Worm (Caenorhabditis elegans) whole organism, young adult: ENCODE results near the gene Y41C4A.8.
A peak's percentile ranks its signal among the peaks of the same experiment; 100 is the strongest.

ENCODE experiments used
- D2030.7 ChIP-seq: fragments of 200-800 bp; sonication (Bioruptor generic); IDR thresholded peaks from 2 replicates; pipeline ENCODE4 v1.3.6; 2022; ENCODE audit warnings: missing genetic modification reagents, missing genetic modification characterization, missing compliant biosample characterization
- F52B5.7 ChIP-seq: sonication (generic microtip); optimal IDR thresholded peaks from 2 replicates; lab custom pipeline; 2016; ENCODE audit warnings: mild to moderate bottlenecking, missing genetic modification characterization, missing compliant biosample characterization
- F57C9.4 ChIP-seq: sonication (generic microtip); optimal IDR thresholded peaks from 2 replicates; lab custom pipeline; 2017; ENCODE audit warnings: mild to moderate bottlenecking, missing genetic modification characterization, missing compliant biosample characterization
- Y79H2A.3 ChIP-seq: fragments of 200-800 bp; sonication (Bioruptor generic); conservative IDR thresholded peaks from 2 replicates; pipeline ENCODE4 v1.3.6; 2022; ENCODE audit warnings: missing genetic modification reagents, missing genetic modification characterization, missing compliant biosample characterization
- akir-1 ChIP-seq: fragments of 200-800 bp; sonication (Bioruptor generic); optimal IDR thresholded peaks from 2 replicates; lab custom pipeline; 2018; ENCODE audit warnings: mild to moderate bottlenecking, missing genetic modification characterization, moderate library complexity, missing compliant biosample characterization
- aptf-2 ChIP-seq: fragments of 200-800 bp; sonication (Bioruptor generic); conservative IDR thresholded peaks from 2 replicates; pipeline ENCODE4 v1.3.6; 2022; ENCODE audit warnings: missing genetic modification reagents, missing genetic modification characterization, missing compliant biosample characterization
- attf-6 ChIP-seq: fragments of 200-800 bp; sonication (Bioruptor generic); IDR thresholded peaks from 2 replicates; pipeline ENCODE4 v1.3.6; 2022; ENCODE audit warnings: missing genetic modification reagents, missing genetic modification characterization, missing compliant biosample characterization
- bed-1 ChIP-seq: fragments of 200-800 bp; sonication (Bioruptor generic); IDR thresholded peaks from 2 replicates; pipeline ENCODE4 v1.3.6; 2022; ENCODE audit warnings: missing genetic modification reagents, missing genetic modification characterization, missing compliant biosample characterization
- bed-2 ChIP-seq: fragments of 200-800 bp; sonication (Bioruptor generic); IDR thresholded peaks from 2 replicates; pipeline ENCODE4 v1.3.6; 2022; ENCODE audit warnings: missing genetic modification reagents, missing genetic modification characterization, missing compliant biosample characterization
- cebp-2 ChIP-seq: fragments of 200-800 bp; sonication (Bioruptor generic); IDR thresholded peaks from 2 replicates; pipeline ENCODE4 v1.3.6; 2022; ENCODE audit warnings: missing genetic modification characterization, missing compliant biosample characterization
- ceh-27 ChIP-seq: fragments of 200-800 bp; sonication (Bioruptor generic); optimal IDR thresholded peaks from 2 replicates; lab custom pipeline; 2018; ENCODE audit warnings: mild to moderate bottlenecking, missing genetic modification characterization, moderate library complexity, missing compliant biosample characterization
- dox-1 ChIP-seq: fragments of 200-800 bp; sonication (Bioruptor generic); IDR thresholded peaks from 2 replicates; pipeline ENCODE4 v1.3.6; 2022; ENCODE audit warnings: missing genetic modification reagents, missing genetic modification characterization, missing compliant biosample characterization
- egrh-3 ChIP-seq: fragments of 200-800 bp; sonication (Bioruptor generic); IDR thresholded peaks from 2 replicates; pipeline ENCODE4 v1.3.6; 2022; ENCODE audit warnings: missing genetic modification reagents, missing genetic modification characterization, missing compliant biosample characterization
- him-1 ChIP-seq: sonication (generic microtip); optimal IDR thresholded peaks from 2 replicates; lab custom pipeline; 2016; ENCODE audit warnings: missing genotype, missing genetic modification reagents, missing genetic modification characterization, missing compliant biosample characterization
- hmg-1.2 ChIP-seq: fragments of 200-800 bp; sonication (Bioruptor generic); IDR thresholded peaks from 2 replicates; pipeline ENCODE4 v1.3.6; 2022; ENCODE audit warnings: missing genetic modification reagents, missing genetic modification characterization, missing compliant biosample characterization
- madf-3 ChIP-seq: fragments of 200-800 bp; sonication (Bioruptor generic); IDR thresholded peaks from 2 replicates; pipeline ENCODE4 v1.3.6; 2022; ENCODE audit warnings: missing genetic modification reagents, missing genetic modification characterization, missing compliant biosample characterization
- mel-28 ChIP-seq: sonication (generic microtip); optimal IDR thresholded peaks from 2 replicates; lab custom pipeline; 2016; ENCODE audit warnings: borderline replicate concordance, mild to moderate bottlenecking, missing genetic modification characterization, missing compliant biosample characterization
- mes-4 ChIP-seq: sonication (generic microtip); optimal IDR thresholded peaks from 2 replicates; lab custom pipeline; 2016; ENCODE audit warnings: missing genotype, missing genetic modification characterization, missing compliant biosample characterization
- nhr-179 ChIP-seq: sonication (generic microtip); optimal IDR thresholded peaks from 2 replicates; lab custom pipeline; 2016; ENCODE audit warnings: mild to moderate bottlenecking, missing genetic modification characterization, missing compliant biosample characterization
- nhr-80 ChIP-seq: sonication (generic microtip); optimal IDR thresholded peaks from 2 replicates; lab custom pipeline; 2016; ENCODE audit warnings: missing genetic modification characterization, missing compliant biosample characterization
- rcor-1 ChIP-seq: fragments of 200-800 bp; sonication (Bioruptor generic); IDR thresholded peaks from 2 replicates; pipeline ENCODE4 v1.3.6; 2022; ENCODE audit warnings: missing genetic modification reagents, missing genetic modification characterization, missing compliant biosample characterization
- snpc-1.3 ChIP-seq: sonication (generic microtip); optimal IDR thresholded peaks from 2 replicates; lab custom pipeline; 2017; ENCODE audit warnings: missing genetic modification characterization, mild to moderate bottlenecking, missing compliant biosample characterization, antibody characterized with exemption, moderate library complexity, missing genotype, missing genetic modification reagents; ENCODE audit not compliant: insufficient read depth
- snpc-3.4 ChIP-seq: sonication (generic microtip); optimal IDR thresholded peaks from 2 replicates; lab custom pipeline; 2017; ENCODE audit warnings: missing genetic modification characterization, mild to moderate bottlenecking, missing compliant biosample characterization, antibody characterized with exemption, moderate library complexity, missing genotype, missing genetic modification reagents
- sptf-2 ChIP-seq: fragments of 200-800 bp; sonication (Bioruptor generic); optimal IDR thresholded peaks from 2 replicates; lab custom pipeline; 2018; ENCODE audit warnings: mild to moderate bottlenecking, missing genetic modification characterization, missing compliant biosample characterization
- tbp1 ChIP-seq: fragments of 200-800 bp; sonication (Bioruptor generic); optimal IDR thresholded peaks from 2 replicates; lab custom pipeline; 2018; ENCODE audit warnings: mild to moderate bottlenecking, missing genetic modification characterization, missing compliant biosample characterization
- tbx-9 ChIP-seq: sonication (generic microtip); optimal IDR thresholded peaks from 2 replicates; lab custom pipeline; 2016; ENCODE audit warnings: borderline replicate concordance, missing genetic modification characterization, inconsistent platforms, missing compliant biosample characterization
- unc-130 ChIP-seq: sonication (generic microtip); optimal IDR thresholded peaks from 2 replicates; lab custom pipeline; 2016; ENCODE audit warnings: missing genetic modification reagents, missing genetic modification characterization, missing compliant biosample characterization
- xnd-1 ChIP-seq: sonication (generic microtip); optimal IDR thresholded peaks from 2 replicates; lab custom pipeline; 2016; ENCODE audit warnings: missing genotype, missing genetic modification reagents, missing genetic modification characterization, missing compliant biosample characterization
- zfh-2 ChIP-seq: fragments of 200-800 bp; sonication (Bioruptor generic); conservative IDR thresholded peaks from 2 replicates; pipeline ENCODE4 v1.3.6; 2022; ENCODE audit warnings: missing genetic modification reagents, missing genetic modification characterization, missing compliant biosample characterization
- zim-3 ChIP-seq: sonication (generic microtip); optimal IDR thresholded peaks from 2 replicates; lab custom pipeline; 2017; ENCODE audit warnings: mild to moderate bottlenecking, missing genetic modification characterization, moderate library complexity, missing compliant biosample characterization
- ztf-22 ChIP-seq: fragments of 200-800 bp; sonication (Bioruptor generic); optimal IDR thresholded peaks from 2 replicates; lab custom pipeline; 2018; ENCODE audit warnings: mild to moderate bottlenecking, missing genetic modification characterization, moderate library complexity, missing compliant biosample characterization
- ztf-28 ChIP-seq: fragments of 200-800 bp; sonication (Bioruptor generic); IDR thresholded peaks from 2 replicates; pipeline ENCODE4 v1.3.6; 2022; ENCODE audit warnings: missing genetic modification reagents, missing genetic modification characterization, missing compliant biosample characterization

Gene Y41C4A.8

ce11 chrIII:11701863-11702262 lies 6.8 kb downstream of the Y41C4A.8 start (continued):
- TF ChIP-seq egrh-3, result peak; percentile 98
- no peak for TF ChIP-seq ztf-28 (GFP tag; lab: Robert Waterston, UW)
- no peak for TF ChIP-seq akir-1 (GFP tag; lab: Kevin White, UChicago)
- TF ChIP-seq cebp-2 (GFP tag; lab: Robert Waterston, UW), result no peak
- TF ChIP-seq hmg-1.2, result no peak
- no peak for TF ChIP-seq rcor-1 (GFP tag; lab: Robert Waterston, UW)
- no peak for TF ChIP-seq him-1
- TF ChIP-seq attf-6 (GFP tag; lab: Robert Waterston, UW), result no peak
- TF ChIP-seq tbp1 (GFP tag; lab: Kevin White, UChicago), result no peak
- TF ChIP-seq D2030.7, result 0 out of 2 replicates have a peak, but pooled peaks have one; percentile 9
- no peak for TF ChIP-seq nhr-179 (tag; lab: Kevin White, UChicago)
- no peak for TF ChIP-seq sptf-2 (GFP tag; lab: Kevin White, UChicago)
- peak; percentile 33; the same call in 1 of the 2 replicates for TF ChIP-seq dox-1 (GFP tag; lab: Robert Waterston, UW)
- TF ChIP-seq F57C9.4 (tag; lab: Kevin White, UChicago), result no peak
- TF ChIP-seq ceh-27 (GFP tag; lab: Kevin White, UChicago), result no peak
- no peak for TF ChIP-seq mes-4

- TF ChIP-seq bed-2 (GFP tag; lab: Robert Waterston, UW) (no peak), aptf-2 (GFP tag; lab: Robert Waterston, UW) (no peak), madf-3 (no peak), nhr-80 (tag; lab: Kevin White, UChicago) (no peak), egrh-3 (no peak), tbx-9 (tag; lab: Kevin White, UChicago) (no peak), mel-28 (tag; lab: Kevin White, UChicago) (no peak), snpc-3.4 (tag; lab: Kevin White, UChicago) (no peak), F57C9.4 (tag; lab: Kevin White, UChicago) (no peak), bed-1 (GFP tag; lab: Robert Waterston, UW) (no peak), zfh-2 (GFP tag; lab: Robert Waterston, UW) (no peak), xnd-1 (no peak), F52B5.7 (tag; lab: Kevin White, UChicago) (no peak), dox-1 (GFP tag; lab: Robert Waterston, UW) (no peak)
Observed at ce11 chrIII:11699959-11700358, 8.7 kb downstream of the Y41C4A.8 start, which contains the start of gene pqn-84. TSS of gene pqn-84 (plus strand) at chrIII:11700259.

- TF ChIP-seq unc-130 (GFP tag; lab: Kevin White, UChicago) (no peak), zim-3 (tag; lab: Kevin White, UChicago) (no peak), Y79H2A.3 (GFP tag; lab: Robert Waterston, UW) (no peak)
Observed at ce11 chrIII:11698569-11698968, 10.1 kb downstream of the Y41C4A.8 start, which contains the start of gene Y41C4A.7. TSS of gene Y41C4A.7 (plus strand) at chrIII:11698869.

ce11 chrIII:11696273-11696672 lies 12.3 kb downstream of the Y41C4A.8 start, which contains the start of gene Y41C4A.6:
TSS of gene Y41C4A.6 (plus strand) at chrIII:11696573.
- TF ChIP-seq nhr-179 (tag; lab: Kevin White, UChicago) (no peak), snpc-1.3 (tag; lab: Kevin White, UChicago) (no peak)

ce11 chrIII:11694975-11695374 lies 13.6 kb downstream of the Y41C4A.8 start, which contains the start of gene Y41C4A.22:
TSS of gene Y41C4A.22 (plus strand) at chrIII:11695275.
- TF ChIP-seq ztf-22 (GFP tag; lab: Kevin White, UChicago), result no peak
- 0 out of 2 replicates have a peak, but pooled peaks have one; percentile 18 for TF ChIP-seq attf-6 (GFP tag; lab: Robert Waterston, UW)
